Worm (Caenorhabditis elegans) whole organism, L4 larva: ENCODE results near the gene mep-1.

Experiments
- F37D6.2 ChIP-seq: sonication (generic microtip); optimal IDR thresholded peaks from 2 replicates; lab custom pipeline; 2016; ENCODE audit warnings: mild to moderate bottlenecking, missing genetic modification characterization, missing compliant biosample characterization
- F44E2.7 ChIP-seq: fragments of 200-800 bp; sonication (Bioruptor generic); IDR thresholded peaks from 2 replicates; pipeline ENCODE4 v2.1.2; 2022; ENCODE audit warnings: missing genetic modification characterization, missing compliant biosample characterization
- R02D3.7 ChIP-seq: fragments of 150-350 bp; sonication (generic microtip); optimal IDR thresholded peaks from 3 replicates; lab custom pipeline; 2014; ENCODE audit warnings: missing biosample characterization, missing genetic modification characterization
- T26A8.4 ChIP-seq: fragments of 200-800 bp; sonication (Bioruptor generic); IDR thresholded peaks from 2 replicates; pipeline ENCODE4 v1.3.6; 2022; ENCODE audit warnings: missing genetic modification characterization, missing compliant biosample characterization
- ZK337.2 ChIP-seq: fragments of 200-800 bp; sonication (Bioruptor generic); IDR thresholded peaks from 2 replicates; pipeline ENCODE4 v1.3.6; 2022; ENCODE audit warnings: missing genetic modification reagents, missing genetic modification characterization, missing compliant biosample characterization
- aha-1 ChIP-seq: fragments of 150-350 bp; peaks from one replicate; lab custom pipeline; 2014; ENCODE audit warnings: missing biosample characterization, missing genetic modification characterization
- cey-2 ChIP-seq: sonication (generic microtip); optimal IDR thresholded peaks from 3 replicates; lab custom pipeline; 2017; ENCODE audit warnings: missing genetic modification characterization, mild to moderate bottlenecking, missing compliant biosample characterization, antibody characterized with exemption, borderline replicate concordance; ENCODE audit not compliant: insufficient read depth
- daf-8 ChIP-seq: fragments of 200-800 bp; sonication (Bioruptor generic); IDR thresholded peaks from 2 replicates; pipeline ENCODE4 v1.3.6; 2022; ENCODE audit warnings: missing genetic modification characterization, missing compliant biosample characterization
- dpl-1 ChIP-seq: fragments of 150-350 bp; optimal IDR thresholded peaks from 2 replicates; lab custom pipeline; 2014; ENCODE audit warnings: missing biosample characterization, missing genetic modification reagents, missing genetic modification characterization
- gei-8 ChIP-seq: fragments of 200-800 bp; sonication (Bioruptor generic); optimal IDR thresholded peaks from 2 replicates; lab custom pipeline; 2018; ENCODE audit warnings: mild to moderate bottlenecking, missing genetic modification characterization, missing compliant biosample characterization
- hif-1 ChIP-seq, 2 experiments: sonication (generic microtip); optimal IDR thresholded peaks; 2 replicates each; lab custom pipeline; 2016 to 2017; ENCODE audit warnings: missing compliant biosample characterization in 2 of 2, missing genetic modification characterization in 2 of 2, missing genetic modification reagents in 2 of 2, missing genotype in 2 of 2, mild to moderate bottlenecking in 1 of 2
- hlh-11 ChIP-seq: fragments of 200-800 bp; sonication (Bioruptor generic); optimal IDR thresholded peaks from 2 replicates; lab custom pipeline; 2018; ENCODE audit warnings: mild to moderate bottlenecking, missing genetic modification characterization, missing compliant biosample characterization
- hlh-30 ChIP-seq: sonication (generic microtip); optimal IDR thresholded peaks from 2 replicates; lab custom pipeline; 2017; ENCODE audit warnings: antibody characterized with exemption, mild to moderate bottlenecking, missing genetic modification characterization, missing compliant biosample characterization; ENCODE audit not compliant: insufficient read depth
- lin-1 ChIP-seq: fragments of 200-800 bp; sonication (Bioruptor generic); IDR thresholded peaks from 2 replicates; pipeline ENCODE4 v1.3.6; 2022; ENCODE audit warnings: missing genetic modification reagents, missing genetic modification characterization, missing compliant biosample characterization
- lin-29 ChIP-seq: fragments of 200-800 bp; sonication (Bioruptor generic); IDR thresholded peaks from 2 replicates; pipeline ENCODE4 v1.3.6; 2022; ENCODE audit warnings: missing genetic modification reagents, missing genetic modification characterization, missing compliant biosample characterization
- lin-38 ChIP-seq: fragments of 200-800 bp; sonication (Bioruptor generic); IDR thresholded peaks from 2 replicates; pipeline ENCODE4 v1.3.6; 2022; ENCODE audit warnings: missing genetic modification reagents, missing genetic modification characterization, missing compliant biosample characterization
- lin-39 ChIP-seq: fragments of 150-350 bp; optimal IDR thresholded peaks from 2 replicates; lab custom pipeline; 2014; ENCODE audit warnings: missing biosample characterization, missing genetic modification reagents, missing genetic modification characterization
- madf-5 ChIP-seq, 2 experiments: fragments of 200-800 bp; sonication (Bioruptor generic); IDR thresholded peaks; 2 replicates each; pipeline ENCODE4 v1.3.6; 2022; ENCODE audit warnings: missing compliant biosample characterization in 2 of 2, missing genetic modification characterization in 2 of 2
- madf-9 ChIP-seq: fragments of 200-800 bp; sonication (Bioruptor generic); conservative IDR thresholded peaks from 2 replicates; pipeline ENCODE4 v1.3.6; 2022; ENCODE audit warnings: missing genetic modification reagents, missing genetic modification characterization, missing compliant biosample characterization
- mep-1 ChIP-seq: fragments of 150-350 bp; sonication (generic microtip); optimal IDR thresholded peaks from 3 replicates; lab custom pipeline; 2014; ENCODE audit warnings: missing biosample characterization, missing genetic modification characterization
- mes-2 ChIP-seq: sonication (generic microtip); optimal IDR thresholded peaks from 2 replicates; lab custom pipeline; 2016; ENCODE audit warnings: missing genotype, mild to moderate bottlenecking, missing genetic modification characterization, missing compliant biosample characterization; ENCODE audit not compliant: poor library complexity, severe bottlenecking
- mxl-2 ChIP-seq: fragments of 200-800 bp; sonication (Bioruptor generic); conservative IDR thresholded peaks from 2 replicates; pipeline ENCODE4 v1.3.6; 2022; ENCODE audit warnings: missing genetic modification reagents, missing genetic modification characterization, missing compliant biosample characterization
- nhr-11 ChIP-seq: fragments of 150-350 bp; optimal IDR thresholded peaks from 2 replicates; lab custom pipeline; 2014; ENCODE audit warnings: missing biosample characterization, missing genetic modification characterization
- nhr-237 ChIP-seq: sonication (generic microtip); optimal IDR thresholded peaks from 2 replicates; lab custom pipeline; 2017; ENCODE audit warnings: missing biosample characterization, missing genetic modification characterization
- nhr-25 ChIP-seq: sonication (generic microtip); optimal IDR thresholded peaks from 2 replicates; lab custom pipeline; 2017; ENCODE audit warnings: missing genetic modification characterization, mild to moderate bottlenecking, missing compliant biosample characterization, antibody characterized with exemption, moderate library complexity, borderline replicate concordance; ENCODE audit not compliant: insufficient read depth
- nhr-28 ChIP-seq: fragments of 150-350 bp; optimal IDR thresholded peaks from 2 replicates; lab custom pipeline; 2014; ENCODE audit warnings: missing biosample characterization, missing genetic modification characterization
- nhr-41 ChIP-seq: fragments of 200-800 bp; sonication (Bioruptor generic); IDR thresholded peaks from 2 replicates; pipeline ENCODE4 v1.3.6; 2022; ENCODE audit warnings: missing genetic modification reagents, missing genetic modification characterization, missing compliant biosample characterization
- nhr-42 ChIP-seq: fragments of 200-800 bp; sonication (Bioruptor generic); IDR thresholded peaks from 2 replicates; pipeline ENCODE4 v1.3.6; 2022; ENCODE audit warnings: missing genetic modification characterization, missing compliant biosample characterization
- nhr-48 ChIP-seq: sonication (generic microtip); optimal IDR thresholded peaks from 2 replicates; lab custom pipeline; 2016; ENCODE audit warnings: mild to moderate bottlenecking, missing genetic modification characterization, missing compliant biosample characterization
- nhr-6 ChIP-seq: fragments of 150-350 bp; optimal IDR thresholded peaks from 2 replicates; lab custom pipeline; 2014; ENCODE audit warnings: missing biosample characterization, missing genetic modification characterization
- nhr-76 ChIP-seq: fragments of 150-350 bp; optimal IDR thresholded peaks from 2 replicates; lab custom pipeline; 2014; ENCODE audit warnings: missing biosample characterization, missing genetic modification characterization
- nhr-77 ChIP-seq: fragments of 150-350 bp; optimal IDR thresholded peaks from 2 replicates; lab custom pipeline; 2014; ENCODE audit warnings: missing biosample characterization, missing genetic modification characterization
- pha-4 ChIP-seq, 2 experiments: fragments of 150-350 bp in 1 of 2; fragments of 200-800 bp in 1 of 2; sonication (Bioruptor generic) in 1 of 2; IDR thresholded peaks in 1 of 2; optimal IDR thresholded peaks in 1 of 2; 2 replicates each; pipeline versions ENCODE4 v1.3.6 to Lab custom; 2014 to 2022; ENCODE audit warnings: missing genetic modification characterization in 2 of 2, missing genetic modification reagents in 2 of 2, missing biosample characterization in 1 of 2, missing compliant biosample characterization in 1 of 2
- php-3 ChIP-seq: fragments of 200-800 bp; sonication (Bioruptor generic); IDR thresholded peaks from 2 replicates; pipeline ENCODE4 v1.3.6; 2022; ENCODE audit warnings: missing genetic modification reagents, missing genetic modification characterization, missing compliant biosample characterization
- saeg-2 ChIP-seq: fragments of 200-800 bp; sonication (Bioruptor generic); IDR thresholded peaks from 2 replicates; pipeline ENCODE4 v1.3.6; 2022; ENCODE audit warnings: missing genetic modification reagents, missing genetic modification characterization, missing compliant biosample characterization
- sdz-12 ChIP-seq: fragments of 200-800 bp; sonication (Bioruptor generic); optimal IDR thresholded peaks from 2 replicates; lab custom pipeline; 2018; ENCODE audit warnings: mild to moderate bottlenecking, missing genetic modification characterization, missing compliant biosample characterization
- set-16 ChIP-seq: fragments of 200-800 bp; sonication (Bioruptor generic); IDR thresholded peaks from 2 replicates; pipeline ENCODE4 v1.3.6; 2022; ENCODE audit warnings: missing genetic modification reagents, missing genetic modification characterization, missing compliant biosample characterization
- spr-1 ChIP-seq: sonication (generic microtip); optimal IDR thresholded peaks from 2 replicates; lab custom pipeline; 2016; ENCODE audit warnings: mild to moderate bottlenecking, missing genetic modification characterization, missing compliant biosample characterization
- tag-97 ChIP-seq: fragments of 200-800 bp; sonication (Bioruptor generic); IDR thresholded peaks from 2 replicates; pipeline ENCODE4 v1.3.6; 2022; ENCODE audit warnings: missing genetic modification characterization, missing compliant biosample characterization
- unc-130 ChIP-seq: sonication (generic microtip); optimal IDR thresholded peaks from 2 replicates; lab custom pipeline; 2016; ENCODE audit warnings: missing genetic modification reagents, missing genetic modification characterization, missing compliant biosample characterization
- unc-39 ChIP-seq: sonication (generic microtip); optimal IDR thresholded peaks from 2 replicates; lab custom pipeline; 2017; ENCODE audit warnings: missing biosample characterization, missing genetic modification characterization
- unc-62 ChIP-seq, 3 experiments: fragments of 150-350 bp in 1 of 3; sonication (generic microtip); optimal IDR thresholded peaks in 2 of 3; peaks in 1 of 3; 1 replicate in 1 of 3; 2 replicates in 2 of 3; lab custom pipeline; 2014 to 2017; ENCODE audit warnings: missing biosample characterization in 3 of 3, missing genetic modification characterization in 3 of 3, missing genetic modification reagents in 3 of 3, missing genotype in 1 of 3
- vab-7 ChIP-seq: fragments of 200-800 bp; sonication (Bioruptor generic); IDR thresholded peaks from 2 replicates; pipeline ENCODE4 v1.3.6; 2022; ENCODE audit warnings: missing genetic modification reagents, missing genetic modification characterization, missing compliant biosample characterization
- zfp-2 ChIP-seq: sonication (generic microtip); optimal IDR thresholded peaks from 2 replicates; lab custom pipeline; 2016; ENCODE audit warnings: mild to moderate bottlenecking, missing genetic modification characterization, missing compliant biosample characterization
- zfp-3 ChIP-seq: fragments of 200-800 bp; sonication (Bioruptor generic); conservative IDR thresholded peaks from 2 replicates; pipeline ENCODE4 v1.3.6; 2022; ENCODE audit warnings: missing genetic modification reagents, missing genetic modification characterization, missing compliant biosample characterization
- ztf-11 ChIP-seq: fragments of 150-350 bp; optimal IDR thresholded peaks from 2 replicates; lab custom pipeline; 2014; ENCODE audit warnings: missing biosample characterization, missing genetic modification characterization

mep-1 gene

DNA sequence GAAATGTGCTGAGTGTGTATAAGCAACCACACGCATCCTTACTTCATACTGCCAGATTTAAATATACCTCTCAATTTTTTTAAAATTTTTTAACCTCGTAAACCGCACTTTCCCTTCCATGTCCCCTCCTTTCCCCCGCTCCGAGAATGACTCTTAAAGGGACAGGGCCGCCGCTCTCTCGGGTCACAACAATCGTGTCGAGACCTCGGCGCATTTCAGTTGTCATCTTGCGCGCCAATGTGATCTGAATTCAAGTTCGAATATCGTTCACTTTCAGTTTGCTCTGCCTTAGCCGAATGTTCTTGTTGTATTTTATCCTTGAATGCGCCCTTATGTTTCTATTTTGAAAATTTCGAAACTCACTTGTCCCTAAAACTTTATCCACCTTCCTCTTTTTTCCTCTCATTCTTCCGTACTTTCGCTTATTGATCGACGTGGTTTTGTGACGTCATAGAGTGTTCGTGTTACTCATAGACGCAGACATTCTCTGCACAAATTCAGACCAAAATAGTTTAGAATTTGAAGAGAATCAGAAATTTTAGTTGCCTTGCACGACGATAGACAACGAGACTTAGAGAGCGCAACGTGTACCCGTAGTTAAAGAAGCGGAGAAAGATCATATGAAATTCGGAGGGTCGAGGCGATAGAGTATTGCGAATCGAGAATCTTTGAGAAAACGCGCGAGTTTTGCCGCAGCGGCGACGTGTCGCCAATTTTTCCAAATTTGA lies 2.1 kb upstream of the mep-1 start (continued):
- peak; percentile 94 for TF ChIP-seq mep-1 (tag; lab: Kevin White, UChicago)
- peak; percentile 62 for TF ChIP-seq T26A8.4 (GFP tag; lab: Robert Waterston, UW)
- peak; percentile 77 for TF ChIP-seq nhr-48
- no peak for TF ChIP-seq lin-29 (GFP tag; lab: Robert Waterston, UW)
- TF ChIP-seq gei-8 (GFP tag; lab: Kevin White, UChicago) = no peak
- TF ChIP-seq unc-62 (GFP tag; optimal IDR thresholded peaks at IDR 0.05 in 1 of 2; lab: Kevin White, UChicago) = peak in 1 of 2 experiments; percentile 97
- TF ChIP-seq unc-62 (tag; optimal IDR thresholded peaks at IDR 0.05; lab: Kevin White, UChicago) = no peak
- no peak for TF ChIP-seq zfp-2 (tag; lab: Kevin White, UChicago)
- TF ChIP-seq hlh-11 (tag; lab: Kevin White, UChicago) = peak; percentile 84
- TF ChIP-seq F37D6.2 = peak; percentile 20
- TF ChIP-seq madf-5 (GFP tag; IDR thresholded peaks at IDR 0.05; lab: Robert Waterston, UW) = no peak
- TF ChIP-seq mes-2 (tag; lab: Kevin White, UChicago) = peak; percentile 67
- TF ChIP-seq ztf-11 (tag; lab: Kevin White, UChicago) = no peak
- no peak for TF ChIP-seq R02D3.7 (tag; lab: Kevin White, UChicago)
- TF ChIP-seq daf-8 (GFP tag; lab: Robert Waterston, UW) = no peak
- peak; percentile 64; the same call in 1 of the 2 replicates for TF ChIP-seq nhr-42 (GFP tag; lab: Robert Waterston, UW)
- TF ChIP-seq tag-97 = no peak
- TF ChIP-seq pha-4 (GFP tag; IDR thresholded peaks at IDR 0.05; lab: Robert Waterston, UW) = no peak; the same call in 1 of the 2 replicates
- no peak for TF ChIP-seq pha-4 (tag; optimal IDR thresholded peaks at IDR 0.05; lab: Kevin White, UChicago)
- peak; percentile 56 for TF ChIP-seq nhr-11 (tag; lab: Kevin White, UChicago)
- TF ChIP-seq nhr-25 = no peak
- TF ChIP-seq lin-38 = peak; percentile 18
- peak; percentile 83 for TF ChIP-seq nhr-28
- no peak for TF ChIP-seq unc-130 (GFP tag; lab: Kevin White, UChicago)
- TF ChIP-seq unc-39 (tag; lab: Kevin White, UChicago) = no peak
- no peak for TF ChIP-seq F44E2.7 (GFP tag; lab: Robert Waterston, UW)
- TF ChIP-seq madf-9 (GFP tag; lab: Robert Waterston, UW) = no peak
- TF ChIP-seq vab-7 (GFP tag; lab: Robert Waterston, UW) = no peak
- TF ChIP-seq mxl-2 (GFP tag; lab: Robert Waterston, UW) = no peak
- TF ChIP-seq aha-1 = peak; percentile 96
- no peak for TF ChIP-seq set-16 (GFP tag; lab: Robert Waterston, UW)
- peak in 1 of 2 experiments; percentile 28 for TF ChIP-seq hif-1 (tag; optimal IDR thresholded peaks at IDR 0.05; lab: Kevin White, UChicago)
- peak; percentile 92 for TF ChIP-seq nhr-77 (tag; lab: Kevin White, UChicago)
- no peak for TF ChIP-seq lin-39 (tag; lab: Kevin White, UChicago)
- TF ChIP-seq dpl-1 (GFP tag; lab: Kevin White, UChicago) = peak; percentile 39
- TF ChIP-seq sdz-12 = no peak
- no peak for TF ChIP-seq nhr-76
- 0 out of 2 replicates have a peak, but pooled peaks have one; percentile 21 for TF ChIP-seq saeg-2 (GFP tag; lab: Robert Waterston, UW)
- TF ChIP-seq zfp-3 (GFP tag; lab: Robert Waterston, UW) = no peak
- no peak for TF ChIP-seq nhr-41 (GFP tag; lab: Robert Waterston, UW)
- no peak for TF ChIP-seq lin-1 (GFP tag; lab: Robert Waterston, UW)
- peak; percentile 78 for TF ChIP-seq hlh-30 (tag; lab: Kevin White, UChicago)
- TF ChIP-seq nhr-237 = no peak
- TF ChIP-seq ZK337.2 (GFP tag; lab: Robert Waterston, UW) = no peak
- no peak for TF ChIP-seq nhr-6 (tag; lab: Kevin White, UChicago)
- TF ChIP-seq cey-2 (tag; lab: Kevin White, UChicago) = no peak
- TF ChIP-seq spr-1 = no peak
- no peak for TF ChIP-seq php-3 (GFP tag; lab: Robert Waterston, UW)
